Worm (Caenorhabditis elegans) whole organism, late embryonic: ENCODE data around the gene C15F1.8.
A peak's percentile ranks its signal among the peaks of the same experiment; 100 is the strongest.

Source experiments
- C38D4.7 ChIP-seq: fragments of 200-800 bp; sonication (Bioruptor generic); optimal IDR thresholded peaks from 2 replicates; lab custom pipeline; 2018; ENCODE audit warnings: mild to moderate bottlenecking, missing genetic modification characterization, moderate library complexity, missing compliant biosample characterization
- eyg-1 ChIP-seq: sonication (generic microtip); optimal IDR thresholded peaks from 2 replicates; lab custom pipeline; 2016; ENCODE audit warnings: missing genotype, missing genetic modification characterization, missing compliant biosample characterization
- pqm-1 ChIP-seq: sonication (generic microtip); optimal IDR thresholded peaks from 2 replicates; lab custom pipeline; 2016; ENCODE audit warnings: missing genetic modification characterization, missing compliant biosample characterization
- unc-55 ChIP-seq: sonication (generic microtip); optimal IDR thresholded peaks from 2 replicates; lab custom pipeline; 2017; ENCODE audit warnings: missing biosample characterization, missing genetic modification reagents, missing genetic modification characterization

ce11 chrII:6926488-6926887 lies 51.1 kb downstream of the C15F1.8 start:
- TF ChIP-seq unc-55 (GFP tag; lab: Kevin White, UChicago) (peak; percentile 40), C38D4.7 (no peak), eyg-1 (tag; lab: Kevin White, UChicago) (no peak), pqm-1 (no peak)
